Worm (Caenorhabditis elegans) whole organism, L4 larva: Measurements from ENCODE around the gene rskd-1.

Experiments used
- R02D3.7 ChIP-seq: fragments of 150-350 bp; sonication (generic microtip); optimal IDR thresholded peaks from 3 replicates; lab custom pipeline; 2014; ENCODE audit warnings: missing biosample characterization, missing genetic modification characterization
- ceh-82 ChIP-seq: sonication (generic microtip); optimal IDR thresholded peaks from 2 replicates; lab custom pipeline; 2017; ENCODE audit warnings: missing biosample characterization, missing genetic modification characterization
- daf-16 ChIP-seq, 3 experiments: sonication (generic microtip); optimal IDR thresholded peaks; 2 replicates each; lab custom pipeline; 2016 to 2017; ENCODE audit warnings: missing genetic modification characterization in 3 of 3, missing genetic modification reagents in 3 of 3, mild to moderate bottlenecking in 2 of 3, missing compliant biosample characterization in 2 of 3, missing biosample characterization in 1 of 3, moderate library complexity in 1 of 3
- lin-1 ChIP-seq: fragments of 200-800 bp; sonication (Bioruptor generic); IDR thresholded peaks from 2 replicates; pipeline ENCODE4 v1.3.6; 2022; ENCODE audit warnings: missing genetic modification reagents, missing genetic modification characterization, missing compliant biosample characterization
- pha-4 ChIP-seq, 2 experiments: fragments of 150-350 bp in 1 of 2; fragments of 200-800 bp in 1 of 2; sonication (Bioruptor generic) in 1 of 2; IDR thresholded peaks in 1 of 2; optimal IDR thresholded peaks in 1 of 2; 2 replicates each; pipeline versions ENCODE4 v1.3.6 to Lab custom; 2014 to 2022; ENCODE audit warnings: missing genetic modification characterization in 2 of 2, missing genetic modification reagents in 2 of 2, missing biosample characterization in 1 of 2, missing compliant biosample characterization in 1 of 2
- set-16 ChIP-seq: fragments of 200-800 bp; sonication (Bioruptor generic); IDR thresholded peaks from 2 replicates; pipeline ENCODE4 v1.3.6; 2022; ENCODE audit warnings: missing genetic modification reagents, missing genetic modification characterization, missing compliant biosample characterization
- unc-39 ChIP-seq: sonication (generic microtip); optimal IDR thresholded peaks from 2 replicates; lab custom pipeline; 2017; ENCODE audit warnings: missing biosample characterization, missing genetic modification characterization

DNA sequence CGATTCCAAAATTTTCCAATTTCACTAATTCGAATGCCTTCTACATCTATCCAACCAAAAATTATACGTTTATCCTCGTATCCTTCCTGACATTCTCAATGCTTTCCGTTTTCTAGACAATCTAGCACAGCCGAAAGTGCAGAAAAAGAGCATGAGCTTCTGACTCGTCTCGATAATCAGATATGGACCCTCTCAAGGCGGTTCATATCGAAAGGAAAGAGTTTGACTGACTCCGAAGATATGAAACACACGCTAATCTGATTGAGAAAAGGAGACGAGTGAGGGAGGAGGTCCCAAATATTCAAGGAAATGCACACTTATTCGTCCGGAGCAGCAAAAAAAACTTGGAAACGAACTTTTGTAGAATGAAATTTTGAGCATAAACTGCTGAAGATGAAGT, 40.8 kb upstream of the rskd-1 start:
- no peak for TF ChIP-seq daf-16 (GFP tag; optimal IDR thresholded peaks at IDR 0.05; lab: Kevin White, UChicago)
- TF ChIP-seq daf-16 (tag; optimal IDR thresholded peaks at IDR 0.05; lab: Kevin White, UChicago): no peak
- TF ChIP-seq unc-39: no peak
- no peak for TF ChIP-seq R02D3.7 (tag; lab: Kevin White, UChicago)
- TF ChIP-seq ceh-82 (tag; lab: Kevin White, UChicago): no peak
- TF ChIP-seq set-16 (GFP tag; lab: Robert Waterston, UW): no peak
- no peak for TF ChIP-seq lin-1 (GFP tag; lab: Robert Waterston, UW)
- no peak for TF ChIP-seq pha-4 (GFP tag; IDR thresholded peaks at IDR 0.05; lab: Robert Waterston, UW)
- no peak for TF ChIP-seq pha-4 (tag; optimal IDR thresholded peaks at IDR 0.05; lab: Kevin White, UChicago)
